Worm (Caenorhabditis elegans): Measurements from ENCODE around the gene F40G9.8.

F40G9.8 gene

DNA sequence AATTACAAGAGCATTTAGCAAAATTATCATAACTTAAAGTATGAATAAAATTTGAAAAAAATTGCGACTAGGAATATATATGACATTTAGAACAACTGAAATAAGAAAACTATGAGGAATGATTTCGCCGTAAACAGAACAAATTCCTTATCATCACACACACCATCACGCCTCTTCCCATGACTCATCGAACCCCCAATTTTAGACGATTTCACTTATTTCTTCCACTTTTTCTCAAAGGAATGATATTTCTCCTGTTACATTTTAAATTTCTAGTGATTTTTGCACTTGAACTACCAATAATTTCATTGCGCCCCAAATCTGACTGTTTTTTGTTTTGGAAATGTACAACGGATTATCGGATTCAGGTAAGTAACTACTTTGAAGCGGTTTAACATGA lies 8.0 kb downstream of the F40G9.8 start, which contains the start of the genes zig-13 and ver-1:
Gene zig-13, minus strand, starts transcription at position 101 of the 400 bp plus-strand sequence.
Gene ver-1, plus strand, starts transcription at position 180 of the 400 bp plus-strand sequence.
- no peak for TF ChIP-seq ccch-3 (GFP tag; optimal IDR thresholded peaks at IDR 0.05)
- TF ChIP-seq K12H6.12 (tag; optimal IDR thresholded peaks at IDR 0.05), result no peak
- TF ChIP-seq lsy-27 (tag; optimal IDR thresholded peaks at IDR 0.05; ENCODE audit: borderline replicate concordance, insufficient read depth), result no peak
- no peak for TF ChIP-seq B0019.2 (GFP tag; conservative IDR thresholded peaks at IDR 0.05)
- TF ChIP-seq sdz-38 (tag; optimal IDR thresholded peaks at IDR 0.05), result no peak
- TF ChIP-seq pbrm-1 (GFP tag; IDR thresholded peaks at IDR 0.05), result no peak
- TF ChIP-seq lag-1 (GFP tag; IDR thresholded peaks at IDR 0.05), result no peak
- TF ChIP-seq nhr-80 (tag; optimal IDR thresholded peaks at IDR 0.05), result no peak
- no peak for TF ChIP-seq efl-1 (GFP tag; optimal IDR thresholded peaks at IDR 0.05)
- no peak for TF ChIP-seq cebp-1 (GFP tag; IDR thresholded peaks at IDR 0.05)
- no peak for TF ChIP-seq cebp-1 (tag; optimal IDR thresholded peaks at IDR 0.05)
- no peak for TF ChIP-seq snpc-4 (GFP tag; optimal IDR thresholded peaks at IDR 0.05)
- no peak for TF ChIP-seq snpc-4 (tag; optimal IDR thresholded peaks at IDR 0.05)
- TF ChIP-seq mes-4 (tag; optimal IDR thresholded peaks at IDR 0.05), result no peak

DNA sequence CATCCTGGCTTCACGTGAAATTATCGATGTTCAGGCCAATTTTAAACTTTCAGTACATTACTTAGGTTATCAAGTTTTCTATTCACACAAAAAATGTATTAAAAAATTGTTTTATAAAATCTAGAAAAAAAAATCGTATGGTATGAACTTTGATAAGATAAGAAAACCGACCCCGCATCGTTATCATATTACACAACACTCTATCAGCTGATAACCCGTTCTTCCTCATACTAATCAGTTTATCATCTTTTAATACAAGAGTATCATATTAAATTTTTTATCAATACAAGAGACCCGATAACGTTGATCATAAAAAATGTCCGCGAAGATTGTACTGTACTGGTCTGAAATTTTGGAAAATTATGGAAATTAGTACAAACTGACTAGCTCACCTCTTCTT lies 10.5 kb downstream of the F40G9.8 start:
- TF ChIP-seq ztf-6 (GFP tag; IDR thresholded peaks at IDR 0.05) (no peak), unc-62 (GFP tag; optimal IDR thresholded peaks at IDR 0.05) (no peak), hlh-12 (tag; optimal IDR thresholded peaks at IDR 0.05) (no peak), tbp1 (GFP tag; optimal IDR thresholded peaks at IDR 0.05) (peak; percentile 5), nhr-80 (tag; optimal IDR thresholded peaks at IDR 0.05) (peak; percentile 96), ztf-22 (GFP tag; optimal IDR thresholded peaks at IDR 0.05) (peak; percentile 52), somi-1 (GFP tag; optimal IDR thresholded peaks at IDR 0.05) (no peak), atf-7 (tag; optimal IDR thresholded peaks at IDR 0.05) (peak; percentile 40), ztf-3 (GFP tag; optimal IDR thresholded peaks at IDR 0.05) (no peak), ets-4 (GFP tag; optimal IDR thresholded peaks at IDR 0.05) (peak; percentile 19)

DNA sequence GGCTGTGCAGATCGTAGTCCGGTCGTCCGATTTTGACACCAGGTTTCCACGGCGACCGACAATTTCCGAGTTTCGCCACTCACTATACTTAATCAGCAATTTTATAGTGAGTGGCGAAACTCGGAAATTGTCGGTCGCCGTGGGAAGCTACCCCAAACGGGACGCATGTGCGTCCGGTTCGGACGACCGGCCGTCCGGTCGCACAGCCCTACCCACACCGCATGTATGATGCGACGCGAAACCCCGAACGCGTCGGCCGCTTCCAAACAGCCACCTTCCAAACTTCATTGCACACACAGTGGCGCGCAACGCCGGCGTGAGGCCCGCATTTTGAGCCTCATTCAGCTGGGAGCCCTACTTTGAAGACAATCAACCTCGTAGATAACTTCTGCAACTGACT lies 13.6 kb downstream of the F40G9.8 start:
- TF ChIP-seq F37B4.10 (GFP tag; IDR thresholded peaks at IDR 0.05), result 0 out of 2 replicates have a peak, but pooled peaks have one; percentile 51
- TF ChIP-seq lin-26 (GFP tag; IDR thresholded peaks at IDR 0.05), result 0 out of 2 replicates have a peak, but pooled peaks have one; percentile 30
- TF ChIP-seq ztf-6 (GFP tag; IDR thresholded peaks at IDR 0.05), result 0 out of 2 replicates have a peak, but pooled peaks have one; percentile 12
- no peak for TF ChIP-seq snpc-4 (GFP tag; optimal IDR thresholded peaks at IDR 0.05)
- peak in 2 of 4 experiments; percentile 67 to 85 for TF ChIP-seq snpc-4 (tag; optimal IDR thresholded peaks at IDR 0.05)
- no peak for TF ChIP-seq attf-6 (GFP tag; IDR thresholded peaks at IDR 0.05)

DNA sequence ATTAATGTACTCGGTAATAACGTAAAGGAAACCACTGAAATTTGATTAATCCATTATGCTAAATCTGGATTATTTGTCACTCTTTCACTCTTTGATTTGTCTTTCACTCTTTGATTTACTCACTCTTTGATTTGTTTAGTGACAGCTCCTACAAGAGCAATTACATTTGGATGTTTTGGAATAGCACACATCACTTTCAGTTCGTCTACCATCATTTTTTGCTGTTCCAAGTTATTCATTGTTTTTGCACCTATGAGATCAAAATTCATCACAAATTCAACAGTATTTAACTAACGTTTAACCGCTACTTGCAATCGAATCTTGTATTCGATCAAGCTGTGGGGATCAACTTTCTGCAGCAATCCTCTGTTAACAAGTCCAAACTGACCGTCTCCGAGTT lies 15.5 kb downstream of the F40G9.8 start:
- TF ChIP-seq ekl-4 (GFP tag; IDR thresholded peaks at IDR 0.05), result no peak
- TF ChIP-seq nhr-179 (tag; optimal IDR thresholded peaks at IDR 0.05), result no peak
- TF ChIP-seq Y67H2A.10 (GFP tag; conservative IDR thresholded peaks at IDR 0.05), result no peak
- TF ChIP-seq ZK185.1 (tag; optimal IDR thresholded peaks at IDR 0.05; ENCODE audit: poor library complexity, severe bottlenecking), result no peak
- TF ChIP-seq sea-2 (GFP tag; IDR thresholded peaks at IDR 0.05), result no peak
- no peak for TF ChIP-seq Y53G8AR.9 (GFP tag; conservative IDR thresholded peaks at IDR 0.05)
- TF ChIP-seq T07F8.4 (tag; optimal IDR thresholded peaks at IDR 0.05), result no peak
- TF ChIP-seq xnd-1 (tag; optimal IDR thresholded peaks at IDR 0.05), result no peak
- TF ChIP-seq F33H1.4 (GFP tag; IDR thresholded peaks at IDR 0.05), result no peak
- no peak for TF ChIP-seq T26A5.8 (tag; optimal IDR thresholded peaks at IDR 0.05)
- no peak for TF ChIP-seq let-526 (GFP tag; IDR thresholded peaks at IDR 0.05)
- no peak for TF ChIP-seq Y95B8A.8 (GFP tag; IDR thresholded peaks at IDR 0.05)
- no peak for TF ChIP-seq pha-4 (tag; optimal IDR thresholded peaks at IDR 0.05)
- no peak for TF ChIP-seq nfya-1 (tag; optimal IDR thresholded peaks at IDR 0.05; ENCODE audit: borderline replicate concordance, insufficient read depth)
- TF ChIP-seq snpc-1.3 (tag; optimal IDR thresholded peaks at IDR 0.05; ENCODE audit: insufficient read depth), result no peak
